1 fruit fly cellular context compared by ENCODE assay signal in the genomic region with DNA sequence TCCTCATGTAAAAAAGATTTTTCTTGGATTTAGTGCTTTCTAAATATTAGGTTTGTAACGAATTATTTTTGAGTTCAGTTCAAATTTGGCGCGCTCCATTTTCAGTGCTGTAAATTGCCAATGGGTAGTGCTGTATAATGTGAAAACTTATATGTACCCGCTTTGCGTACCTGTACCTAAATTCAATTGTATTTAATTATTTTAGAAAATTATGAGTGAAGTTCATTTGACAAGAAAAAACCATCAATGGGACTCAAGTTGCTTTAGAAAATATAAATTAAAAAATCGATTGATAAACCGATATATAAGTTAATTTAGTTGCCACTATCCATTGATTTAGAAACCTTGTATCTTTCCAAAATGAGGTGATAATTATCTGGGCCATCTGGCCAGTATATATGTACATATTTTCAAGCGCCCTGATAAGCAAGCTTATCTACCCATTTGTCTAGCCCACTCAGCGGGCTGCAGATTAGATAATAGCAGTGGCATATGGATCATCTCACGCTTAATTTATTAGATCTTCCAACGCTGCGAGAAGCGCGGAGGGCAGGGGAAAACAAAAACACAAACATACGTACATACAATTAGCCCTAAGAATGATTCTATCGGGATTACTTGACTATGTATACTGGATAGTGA.
TF ChIP-seq lines count a peak whose summit lies in the region.

No protein-coding gene starts in this region.

TF ChIP-seq in whole organism, embryonic, 481 proteins besides CTCF, POLR2A, EP300 and RAD21 (continued from another document and continues in another):
- TF ChIP-seq pzg (GFP tag; optimal IDR thresholded peaks at IDR 0.05; lab: Kevin White, UChicago) (peak; percentile 56), fru (optimal IDR thresholded peaks at IDR 0.05; lab: Kevin White, UChicago) (no peak), ems (GFP tag; optimal IDR thresholded peaks at IDR 0.05; lab: Kevin White, UChicago) (peak; percentile 37), usp (GFP tag; optimal IDR thresholded peaks at IDR 0.05; lab: Kevin White, UChicago) (no peak), CG13424 (tag; optimal IDR thresholded peaks at IDR 0.05; lab: Kevin White, UChicago) (no peak), CG15696 (tag; optimal IDR thresholded peaks at IDR 0.05; lab: Kevin White, UChicago) (no peak), salm (tag; optimal IDR thresholded peaks at IDR 0.05; lab: Kevin White, UChicago) (no peak), Nf-YC (tag; optimal IDR thresholded peaks at IDR 0.05; lab: Kevin White, UChicago) (peak; percentile 9), Blimp-1 (GFP tag; optimal IDR thresholded peaks at IDR 0.05; lab: Kevin White, UChicago) (peak; percentile 24), ro (GFP tag; IDR thresholded peaks at IDR 0.05; lab: Robert Waterston, UW) (no peak), sr (GFP tag; IDR thresholded peaks at IDR 0.05; lab: Robert Waterston, UW) (no peak), emc (GFP tag; optimal IDR thresholded peaks at IDR 0.05; lab: Kevin White, UChicago) (no peak), br (optimal IDR thresholded peaks at IDR 0.05; lab: Kevin White, UChicago) (no peak), CG6854 (GFP tag; optimal IDR thresholded peaks at IDR 0.05; lab: Kevin White, UChicago) (no peak), CG11398 (GFP tag; optimal IDR thresholded peaks at IDR 0.05; lab: Kevin White, UChicago) (no peak), Rfx (GFP tag; IDR thresholded peaks at IDR 0.05; lab: Robert Waterston, UW) (peak; percentile 69), CG1603 (tag; optimal IDR thresholded peaks at IDR 0.05; lab: Kevin White, UChicago) (peak; percentile 16), ato (GFP tag; IDR thresholded peaks at IDR 0.05; lab: Robert Waterston, UW; ENCODE audit: partially characterized antibody) (no peak), ken (GFP tag; IDR thresholded peaks at IDR 0.05; lab: Robert Waterston, UW) (no peak), CG4707 (GFP tag; optimal IDR thresholded peaks at IDR 0.05; lab: Kevin White, UChicago) (no peak), gem (tag; optimal IDR thresholded peaks at IDR 0.05; lab: Kevin White, UChicago) (peak; percentile 37), danr (GFP tag; IDR thresholded peaks at IDR 0.05; lab: Robert Waterston, UW) (no peak), CG5245 (GFP tag; optimal IDR thresholded peaks at IDR 0.05; lab: Kevin White, UChicago) (no peak), CG3065 (GFP tag; optimal IDR thresholded peaks at IDR 0.05; lab: Kevin White, UChicago) (no peak), tin (GFP tag; optimal IDR thresholded peaks at IDR 0.05; lab: Kevin White, UChicago) (no peak), fd64A (GFP tag; optimal IDR thresholded peaks at IDR 0.05; lab: Kevin White, UChicago) (no peak), CG17361 (GFP tag; IDR thresholded peaks at IDR 0.05; lab: Robert Waterston, UW) (0 out of 3 replicates have a peak, but pooled peaks have one; percentile 37), amos (GFP tag; IDR thresholded peaks at IDR 0.05; lab: Robert Waterston, UW; ENCODE audit: partially characterized antibody) (no peak), ATbp (GFP tag; optimal IDR thresholded peaks at IDR 0.05; lab: Kevin White, UChicago) (peak; percentile 29), CG13287 (GFP tag; IDR thresholded peaks at IDR 0.05; lab: Robert Waterston, UW; ENCODE audit: partially characterized antibody) (no peak), CG8281 (tag; optimal IDR thresholded peaks at IDR 0.05; lab: Kevin White, UChicago) (no peak), CG11093 (GFP tag; IDR thresholded peaks at IDR 0.05; lab: Robert Waterston, UW) (no peak), Myb (GFP tag; optimal IDR thresholded peaks at IDR 0.05; lab: Kevin White, UChicago) (peak; percentile 60), CG15073 (GFP tag; optimal IDR thresholded peaks at IDR 0.05; lab: Kevin White, UChicago) (no peak), CG8765 (GFP tag; IDR thresholded peaks at IDR 0.05; lab: Robert Waterston, UW) (no peak), bowl (GFP tag; IDR thresholded peaks at IDR 0.05; lab: Robert Waterston, UW) (no peak), Max (GFP tag; optimal IDR thresholded peaks at IDR 0.05; lab: Kevin White, UChicago) (peak; percentile 5), CG6175 (GFP tag; IDR thresholded peaks at IDR 0.05; lab: Robert Waterston, UW) (no peak), CG7786 (GFP tag; optimal IDR thresholded peaks at IDR 0.05; lab: Kevin White, UChicago) (peak; percentile 7), Ada2b (GFP tag; IDR thresholded peaks at IDR 0.05; lab: Robert Waterston, UW) (no peak), pho (GFP tag; optimal IDR thresholded peaks at IDR 0.05; lab: Kevin White, UChicago) (no peak), her (GFP tag; optimal IDR thresholded peaks at IDR 0.05; lab: Kevin White, UChicago) (no peak), CG2199 (GFP tag; IDR thresholded peaks at IDR 0.05; lab: Robert Waterston, UW) (no peak), CG3838 (GFP tag; optimal IDR thresholded peaks at IDR 0.05; lab: Kevin White, UChicago) (no peak), CG2889 (GFP tag; IDR thresholded peaks at IDR 0.05; lab: Robert Waterston, UW) (no peak), CG17186 (GFP tag; optimal IDR thresholded peaks at IDR 0.05; lab: Kevin White, UChicago) (no peak), inv (GFP tag; IDR thresholded peaks at IDR 0.05; lab: Robert Waterston, UW; ENCODE audit: partially characterized antibody) (no peak), Xrp1 (GFP tag; IDR thresholded peaks at IDR 0.05; lab: Robert Waterston, UW) (no peak), cg (GFP tag; optimal IDR thresholded peaks at IDR 0.05; lab: Kevin White, UChicago) (no peak), al (GFP tag; IDR thresholded peaks at IDR 0.05; lab: Robert Waterston, UW) (no peak), Deaf1 (tag; optimal IDR thresholded peaks at IDR 0.05; lab: Kevin White, UChicago) (no peak), jumu (GFP tag; optimal IDR thresholded peaks at IDR 0.05; lab: Kevin White, UChicago) (no peak), CG31441 (GFP tag; IDR thresholded peaks at IDR 0.05; lab: Robert Waterston, UW) (no peak), gsb-n (tag; optimal IDR thresholded peaks at IDR 0.05; lab: Kevin White, UChicago) (no peak), NC2β (GFP tag; optimal IDR thresholded peaks at IDR 0.05; lab: Kevin White, UChicago) (no peak), pan (optimal IDR thresholded peaks at IDR 0.05; lab: Kevin White, UChicago) (no peak), pan (GFP tag; optimal IDR thresholded peaks at IDR 0.05 in 1 of 2, IDR thresholded peaks at IDR 0.05 in 1 of 2) (no peak), Aef1 (GFP tag; IDR thresholded peaks at IDR 0.05; lab: Robert Waterston, UW) (no peak), cato (GFP tag; optimal IDR thresholded peaks at IDR 0.05; lab: Kevin White, UChicago; ENCODE audit: borderline replicate concordance) (no peak), pfk (GFP tag; optimal IDR thresholded peaks at IDR 0.05; lab: Kevin White, UChicago) (no peak), peb (GFP tag; IDR thresholded peaks at IDR 0.05; lab: Robert Waterston, UW) (no peak), CG5180 (GFP tag; optimal IDR thresholded peaks at IDR 0.05; lab: Kevin White, UChicago) (no peak), gce (GFP tag; IDR thresholded peaks at IDR 0.05; lab: Robert Waterston, UW) (no peak), D19A (tag; optimal IDR thresholded peaks at IDR 0.05; lab: Kevin White, UChicago) (no peak), CG12769 (tag; optimal IDR thresholded peaks at IDR 0.05; lab: Kevin White, UChicago) (no peak), CG13624 (GFP tag; optimal IDR thresholded peaks at IDR 0.05; lab: Kevin White, UChicago) (no peak), CG2712 (tag; optimal IDR thresholded peaks at IDR 0.05; lab: Kevin White, UChicago) (peak; percentile 13), D (optimal IDR thresholded peaks at IDR 0.05; lab: Kevin White, UChicago) (no peak), D (GFP tag; optimal IDR thresholded peaks at IDR 0.05; lab: Kevin White, UChicago) (no peak), CG9817 (tag; optimal IDR thresholded peaks at IDR 0.05; lab: Kevin White, UChicago) (no peak), CG18599 (GFP tag; optimal IDR thresholded peaks at IDR 0.05; lab: Kevin White, UChicago) (peak; percentile 55), Usf (GFP tag; optimal IDR thresholded peaks at IDR 0.05; lab: Kevin White, UChicago) (no peak), odd (GFP tag; optimal IDR thresholded peaks at IDR 0.05; lab: Kevin White, UChicago) (peak; percentile 32), YL-1 (GFP tag; optimal IDR thresholded peaks at IDR 0.05; lab: Kevin White, UChicago) (peak; percentile 22), dpn (GFP tag; optimal IDR thresholded peaks at IDR 0.05; lab: Kevin White, UChicago) (peak in 1 of 2 experiments; percentile 27), CG8089 (GFP tag; optimal IDR thresholded peaks at IDR 0.05; lab: Kevin White, UChicago) (no peak), CG34422 (GFP tag; IDR thresholded peaks at IDR 0.05; lab: Robert Waterston, UW) (0 out of 3 replicates have a peak, but pooled peaks have one; percentile 14), Bdp1 (GFP tag; optimal IDR thresholded peaks at IDR 0.05; lab: Kevin White, UChicago) (no peak), fu2 (GFP tag; optimal IDR thresholded peaks at IDR 0.05; lab: Kevin White, UChicago) (no peak), lola (GFP tag; optimal IDR thresholded peaks at IDR 0.05; lab: Kevin White, UChicago) (no peak), Oaz (GFP tag; IDR thresholded peaks at IDR 0.05; lab: Robert Waterston, UW) (no peak), onecut (GFP tag; IDR thresholded peaks at IDR 0.05; lab: Robert Waterston, UW) (0 out of 2 replicates have a peak, but pooled peaks have one; percentile 12), bsh (GFP tag; optimal IDR thresholded peaks at IDR 0.05; lab: Kevin White, UChicago) (no peak), CG9876 (GFP tag; optimal IDR thresholded peaks at IDR 0.05; lab: Kevin White, UChicago) (no peak), Neu2 (GFP tag; optimal IDR thresholded peaks at IDR 0.05; lab: Kevin White, UChicago; ENCODE audit: borderline replicate concordance) (no peak), ssp (GFP tag; IDR thresholded peaks at IDR 0.05; lab: Robert Waterston, UW) (no peak), GATAe (GFP tag; conservative IDR thresholded peaks at IDR 0.05; lab: Robert Waterston, UW) (peak; percentile 82), CG14050 (GFP tag; IDR thresholded peaks at IDR 0.05; lab: Robert Waterston, UW) (no peak), Hmx (GFP tag; optimal IDR thresholded peaks at IDR 0.05; lab: Kevin White, UChicago) (peak; percentile 9), yki (optimal IDR thresholded peaks at IDR 0.05; lab: Kevin White, UChicago) (no peak), Hr39 (optimal IDR thresholded peaks at IDR 0.05; lab: Kevin White, UChicago) (no peak), BEAF-32 (GFP tag; optimal IDR thresholded peaks at IDR 0.05; lab: Kevin White, UChicago) (no peak), HmgZ (tag; optimal IDR thresholded peaks at IDR 0.05; lab: Kevin White, UChicago) (no peak), HLH54F (GFP tag; optimal IDR thresholded peaks at IDR 0.05; lab: Kevin White, UChicago) (peak; percentile 1), mld (GFP tag; IDR thresholded peaks at IDR 0.05; lab: Robert Waterston, UW; ENCODE audit: partially characterized antibody) (no peak), sens-2 (GFP tag; IDR thresholded peaks at IDR 0.05; lab: Robert Waterston, UW) (no peak), CG14860 (GFP tag; IDR thresholded peaks at IDR 0.05; lab: Robert Waterston, UW; ENCODE audit: partially characterized antibody) (no peak), Hr3 (GFP tag; optimal IDR thresholded peaks at IDR 0.05; lab: Kevin White, UChicago) (peak; percentile 12), crol (GFP tag; IDR thresholded peaks at IDR 0.05; lab: Robert Waterston, UW) (no peak), btn (GFP tag; optimal IDR thresholded peaks at IDR 0.05; lab: Kevin White, UChicago) (no peak), Dbx (GFP tag; IDR thresholded peaks at IDR 0.05; lab: Robert Waterston, UW) (peak; percentile 57; the same call in 2 of the 3 replicates), Dip2 (GFP tag; IDR thresholded peaks at IDR 0.05; lab: Robert Waterston, UW) (no peak), Hr78 (GFP tag; optimal IDR thresholded peaks at IDR 0.05; lab: Kevin White, UChicago) (no peak), cwo (GFP tag; optimal IDR thresholded peaks at IDR 0.05; lab: Kevin White, UChicago) (peak; percentile 12), CG10959 (GFP tag; IDR thresholded peaks at IDR 0.05; lab: Robert Waterston, UW) (no peak), nerfin-2 (GFP tag; IDR thresholded peaks at IDR 0.05; lab: Robert Waterston, UW; ENCODE audit: partially characterized antibody) (no peak), nau (GFP tag; optimal IDR thresholded peaks at IDR 0.05; lab: Kevin White, UChicago) (peak; percentile 51), HLH4C (GFP tag; IDR thresholded peaks at IDR 0.05; lab: Robert Waterston, UW; ENCODE audit: partially characterized antibody) (no peak), Nf-YB (GFP tag; optimal IDR thresholded peaks at IDR 0.05; lab: Kevin White, UChicago) (no peak), CG10565 (GFP tag; optimal IDR thresholded peaks at IDR 0.05; lab: Kevin White, UChicago) (no peak), CG4820 (GFP tag; optimal IDR thresholded peaks at IDR 0.05; lab: Kevin White, UChicago) (no peak), Gsc (GFP tag; IDR thresholded peaks at IDR 0.05; lab: Robert Waterston, UW) (no peak), HHEX (GFP tag; optimal IDR thresholded peaks at IDR 0.05; lab: Kevin White, UChicago) (no peak), dimm (GFP tag; IDR thresholded peaks at IDR 0.05; lab: Robert Waterston, UW) (no peak), CG3847 (GFP tag; IDR thresholded peaks at IDR 0.05; lab: Robert Waterston, UW) (peak; percentile 58), CG11696 (GFP tag; IDR thresholded peaks at IDR 0.05; lab: Robert Waterston, UW) (no peak), eyg (GFP tag; optimal IDR thresholded peaks at IDR 0.05; lab: Kevin White, UChicago) (no peak), Med (GFP tag; lab: Kevin White, UChicago) (peak; percentile 85), trem (tag; optimal IDR thresholded peaks at IDR 0.05; lab: Kevin White, UChicago) (peak; percentile 23), CG30431 (GFP tag; optimal IDR thresholded peaks at IDR 0.05; lab: Kevin White, UChicago) (no peak), CG10979 (tag; optimal IDR thresholded peaks at IDR 0.05; lab: Kevin White, UChicago) (no peak), row (GFP tag; IDR thresholded peaks at IDR 0.05; lab: Robert Waterston, UW) (peak; percentile 60; the same call in 2 of the 3 replicates), schlank (tag; optimal IDR thresholded peaks at IDR 0.05; lab: Kevin White, UChicago) (no peak), NFAT (GFP tag; IDR thresholded peaks at IDR 0.05; lab: Robert Waterston, UW) (peak; percentile 19; the same call in 1 of the 2 replicates), CG2129 (GFP tag; IDR thresholded peaks at IDR 0.05; lab: Robert Waterston, UW; ENCODE audit: partially characterized antibody) (no peak), CG16779 (GFP tag; IDR thresholded peaks at IDR 0.05; lab: Robert Waterston, UW) (no peak), sd (tag; optimal IDR thresholded peaks at IDR 0.05; lab: Kevin White, UChicago) (no peak), Poxn (GFP tag; IDR thresholded peaks at IDR 0.05; lab: Robert Waterston, UW) (no peak)
